Fruit fly (Drosophila melanogaster) Kc167 (cell line): Measurements from ENCODE around the gene Ptp10D.

Experiments
- insv ChIP-seq: fragments of >200 bp; optimal IDR thresholded peaks from 3 replicates; lab custom pipeline; 2018; ENCODE audit warnings: missing external identifiers
- ttk ChIP-seq: sonication (Bioruptor generic); optimal IDR thresholded peaks from 2 replicates; lab custom pipeline; 2017; ENCODE audit warnings: missing external identifiers

- no peak for TF ChIP-seq insv (lab: Kevin White, UChicago)
- no peak for TF ChIP-seq ttk
Observed at dm6 chrX:11651420-11651819, 29.6 kb downstream of the Ptp10D start.
